Fruit fly (Drosophila melanogaster) whole organism, adult: Measurements from ENCODE around the gene eys.
A peak's percentile ranks its signal among the peaks of the same experiment; 100 is the strongest.

ENCODE experiments used
- CG11617 ChIP-seq: fragments of 200-800 bp; sonication (Bioruptor generic); optimal IDR thresholded peaks from 2 replicates; lab custom pipeline; 2017; ENCODE audit warnings: mild to moderate bottlenecking, missing biosample characterization, missing genetic modification reagents, missing genetic modification characterization
- CG12768 ChIP-seq: fragments of 200-800 bp; sonication (Bioruptor generic); optimal IDR thresholded peaks from 2 replicates; lab custom pipeline; 2017; ENCODE audit warnings: missing biosample characterization, missing genetic modification characterization, mild to moderate bottlenecking, moderate library complexity, missing genetic modification reagents
- CG14711 ChIP-seq: fragments of 200-800 bp; sonication (Bioruptor generic); optimal IDR thresholded peaks from 2 replicates; lab custom pipeline; 2018; ENCODE audit warnings: missing biosample characterization, mild to moderate bottlenecking, missing genetic modification characterization, moderate library complexity
- CG1620 ChIP-seq: fragments of 200-800 bp; sonication (Bioruptor generic); optimal IDR thresholded peaks from 2 replicates; lab custom pipeline; 2016; ENCODE audit warnings: missing biosample characterization, missing genetic modification characterization
- CG33017 ChIP-seq: fragments of 200-800 bp; sonication (Bioruptor generic); optimal IDR thresholded peaks from 2 replicates; lab custom pipeline; 2018; ENCODE audit warnings: missing biosample characterization, mild to moderate bottlenecking, missing genetic modification characterization, moderate library complexity
- CG5204 ChIP-seq: fragments of 200-800 bp; sonication (Bioruptor generic); optimal IDR thresholded peaks from 2 replicates; lab custom pipeline; 2016; ENCODE audit warnings: missing biosample characterization, missing genetic modification characterization
- CG7045 ChIP-seq: fragments of 200-800 bp; sonication (Bioruptor generic); optimal IDR thresholded peaks from 2 replicates; lab custom pipeline; 2017; ENCODE audit warnings: missing biosample characterization, mild to moderate bottlenecking, missing genetic modification characterization
- CG7101 ChIP-seq: fragments of 200-800 bp; sonication (Bioruptor generic); optimal IDR thresholded peaks from 2 replicates; lab custom pipeline; 2018; ENCODE audit warnings: missing biosample characterization, mild to moderate bottlenecking, missing genetic modification characterization, moderate library complexity
- Clk ChIP-seq: fragments of 200-800 bp; sonication (Bioruptor generic); optimal IDR thresholded peaks from 2 replicates; lab custom pipeline; 2017; ENCODE audit warnings: missing biosample characterization, missing genetic modification characterization
- Crg-1 ChIP-seq: fragments of 200-800 bp; sonication (Bioruptor generic); optimal IDR thresholded peaks from 2 replicates; lab custom pipeline; 2016; ENCODE audit warnings: missing biosample characterization, missing genetic modification characterization
- Hr96 ChIP-seq: fragments of 200-800 bp; sonication (Bioruptor generic); optimal IDR thresholded peaks from 2 replicates; lab custom pipeline; 2016; ENCODE audit warnings: missing biosample characterization, missing genetic modification characterization
- Mnt ChIP-seq: fragments of 200-800 bp; sonication (Bioruptor generic); optimal IDR thresholded peaks from 2 replicates; lab custom pipeline; 2016; ENCODE audit warnings: missing biosample characterization, mild to moderate bottlenecking, missing genetic modification characterization
- bab1 ChIP-seq: fragments of 200-800 bp; sonication (Bioruptor generic); optimal IDR thresholded peaks from 3 replicates; lab custom pipeline; 2019; ENCODE audit warnings: missing biosample characterization, mild to moderate bottlenecking, missing genetic modification characterization, moderate library complexity
- cic ChIP-seq: fragments of 200-800 bp; sonication (Bioruptor generic); optimal IDR thresholded peaks from 2 replicates; lab custom pipeline; 2017; ENCODE audit warnings: missing biosample characterization, mild to moderate bottlenecking, missing genetic modification characterization, moderate library complexity
- cnc ChIP-seq, 2 experiments: fragments of >200 bp; optimal IDR thresholded peaks; 2 replicates each; lab custom pipeline; 2017
- kay ChIP-seq: fragments of 200-800 bp; sonication (Bioruptor generic); peaks from one replicate; lab custom pipeline; 2016; ENCODE audit warnings: missing biosample characterization, missing genetic modification characterization, borderline replicate concordance
- ovo ChIP-seq: fragments of 200-800 bp; sonication (Bioruptor generic); optimal IDR thresholded peaks from 2 replicates; lab custom pipeline; 2016; ENCODE audit warnings: missing biosample characterization, missing genetic modification characterization
- pad ChIP-seq: fragments of 200-800 bp; sonication (Bioruptor generic); optimal IDR thresholded peaks from 3 replicates; lab custom pipeline; 2017; ENCODE audit warnings: missing biosample characterization, missing genetic modification characterization, mild to moderate bottlenecking, moderate library complexity, missing genetic modification reagents
- tj ChIP-seq: fragments of 200-800 bp; sonication (Bioruptor generic); optimal IDR thresholded peaks from 3 replicates; lab custom pipeline; 2017; ENCODE audit warnings: missing biosample characterization, mild to moderate bottlenecking, missing genetic modification characterization, moderate library complexity
- toe ChIP-seq: fragments of 200-800 bp; sonication (Bioruptor generic); optimal IDR thresholded peaks from 2 replicates; lab custom pipeline; 2016; ENCODE audit warnings: missing biosample characterization, missing genetic modification characterization

eys gene

DNA sequence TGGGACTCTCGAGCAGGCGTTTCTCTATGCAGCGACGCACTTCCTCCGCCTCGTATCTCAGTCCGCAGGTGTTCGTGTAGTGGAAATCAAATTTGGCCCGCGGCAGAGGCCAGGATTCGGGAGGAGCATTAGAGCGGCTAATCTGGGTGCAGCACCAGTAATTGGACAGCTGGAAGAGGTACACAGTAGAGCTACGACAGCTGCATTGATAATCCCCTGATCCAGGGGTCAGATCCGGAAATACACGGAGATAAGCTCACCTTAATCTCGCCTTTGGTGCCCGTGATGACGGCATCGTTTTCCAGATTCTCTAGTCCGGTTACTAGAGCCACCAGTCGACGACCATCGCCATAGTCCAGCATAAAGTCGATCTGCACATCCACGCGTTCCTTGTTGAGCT is 58.9 kb downstream of the eys start:
- no peak for TF ChIP-seq CG14711 (tag; lab: Kevin White, UChicago)
- peak; percentile 5 for TF ChIP-seq cic (GFP tag; lab: Kevin White, UChicago)

DNA sequence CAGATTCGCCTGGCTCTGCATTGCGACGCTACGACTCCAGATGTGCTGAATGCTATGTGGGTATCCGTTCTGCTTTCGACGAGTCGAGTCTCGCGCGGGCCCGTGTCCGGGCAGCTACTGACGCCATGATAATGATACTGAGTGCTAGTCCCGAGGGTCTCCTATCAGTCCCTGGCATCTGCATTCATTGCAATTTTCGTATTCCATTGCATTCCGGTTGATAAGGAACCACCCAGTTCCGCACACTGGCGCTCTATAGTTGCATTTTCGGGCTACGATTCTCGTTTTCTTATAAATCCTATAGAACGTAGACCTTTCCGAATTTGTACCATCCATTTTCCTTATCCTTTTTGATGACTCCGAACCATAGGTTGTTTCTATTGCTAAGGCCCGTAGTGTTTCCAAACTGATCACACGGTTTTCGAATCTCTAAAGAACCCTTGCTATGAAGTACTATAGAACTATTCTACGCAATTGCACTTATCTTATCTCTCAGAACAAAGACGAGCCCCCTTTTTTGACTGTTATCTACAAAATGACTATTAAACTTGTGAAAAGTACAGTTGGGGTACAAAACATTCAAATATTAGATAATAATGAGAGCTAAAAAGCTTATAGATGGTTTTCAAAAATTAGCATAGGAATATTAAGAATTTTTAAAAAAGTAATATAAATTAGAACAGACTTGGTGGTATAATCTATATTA is 60.1 kb downstream of the eys start, which contains the start of gene CG3597:
Gene CG3597, minus strand, starts transcription at position 119 of the 706 bp plus-strand sequence.
- TF ChIP-seq tj = peak; percentile 51
- peak; percentile 85 for TF ChIP-seq cic (GFP tag; lab: Kevin White, UChicago)
- no peak for TF ChIP-seq CG11617 (GFP tag; lab: Kevin White, UChicago)
- peak; percentile 83 for TF ChIP-seq kay (GFP tag; lab: Kevin White, UChicago)

DNA sequence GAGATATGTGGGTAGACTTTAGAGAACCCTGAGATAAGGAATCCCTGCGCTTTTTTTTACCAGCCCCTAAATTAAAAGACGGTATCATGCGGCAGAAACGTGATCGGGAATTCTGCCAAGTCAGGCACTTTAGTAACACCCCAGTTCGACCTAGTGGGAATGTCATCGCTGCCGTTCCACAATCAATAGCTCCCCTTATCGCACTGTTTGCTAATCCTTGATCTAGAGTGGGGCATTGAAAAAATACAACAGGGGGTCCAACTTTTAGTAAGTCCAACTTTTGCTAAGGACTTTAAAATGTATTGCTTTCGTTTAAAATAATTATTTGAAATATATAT is 60.6 kb downstream of the eys start:
- no peak for TF ChIP-seq CG14711 (tag; lab: Kevin White, UChicago)
- no peak for TF ChIP-seq toe (GFP tag; lab: Kevin White, UChicago)
- peak; percentile 38 to 93 for TF ChIP-seq cnc (optimal IDR thresholded peaks at IDR 0.05; lab: Kevin White, UChicago)
- TF ChIP-seq kay (GFP tag; lab: Kevin White, UChicago) = peak; percentile 65
- peak; percentile 62 for TF ChIP-seq tj

- TF ChIP-seq CG7045 (GFP tag; lab: Kevin White, UChicago) = peak; percentile 78
- peak; percentile 86 for TF ChIP-seq Crg-1 (GFP tag; lab: Kevin White, UChicago)
- TF ChIP-seq CG1620 = peak; percentile 95
- peak; percentile 96 for TF ChIP-seq Mnt (GFP tag; lab: Kevin White, UChicago)
- TF ChIP-seq CG11617 (GFP tag; lab: Kevin White, UChicago) = peak; percentile 86
- TF ChIP-seq toe (GFP tag; lab: Kevin White, UChicago) = peak; percentile 90
- peak; percentile 79 for TF ChIP-seq ovo
- peak; percentile 83 for TF ChIP-seq CG7101 (tag; lab: Kevin White, UChicago)
- peak; percentile 78 for TF ChIP-seq CG12768 (GFP tag; lab: Kevin White, UChicago)
- TF ChIP-seq tj = peak; percentile 67
- TF ChIP-seq cic (GFP tag; lab: Kevin White, UChicago) = peak; percentile 86
- TF ChIP-seq bab1 (GFP tag; lab: Kevin White, UChicago) = peak; percentile 94
- TF ChIP-seq Clk (GFP tag; lab: Kevin White, UChicago) = no peak
- TF ChIP-seq pad (GFP tag; lab: Kevin White, UChicago) = peak; percentile 62
- peak; percentile 65 for TF ChIP-seq CG14711 (tag; lab: Kevin White, UChicago)
- peak; percentile 88 for TF ChIP-seq CG5204
- peak in 1 of 2 experiments; percentile 38 for TF ChIP-seq cnc (optimal IDR thresholded peaks at IDR 0.05; lab: Kevin White, UChicago)
- no peak for TF ChIP-seq kay (GFP tag; lab: Kevin White, UChicago)
- peak; percentile 92 for TF ChIP-seq CG33017 (tag; lab: Kevin White, UChicago)
- peak; percentile 89 for TF ChIP-seq Hr96 (GFP tag; lab: Kevin White, UChicago)
Measured at dm6 chr2L:2373818-2374746, 62.6 kb downstream of the eys start, which contains the start of the genes CG3609 and CG15390. Gene CG3609, minus strand, starts transcription at chr2L:2374627. Gene CG15390, plus strand, starts transcription at chr2L:2374713.

dm6 chr2L:2375655-2376417 is 64.4 kb downstream of the eys start, which contains the start of gene Atxn7:
Gene Atxn7, plus strand, starts transcription at chr2L:2375841.
- peak; percentile 75 for TF ChIP-seq CG5204
- peak; percentile 70 for TF ChIP-seq Mnt (GFP tag; lab: Kevin White, UChicago)
- TF ChIP-seq CG7101 (tag; lab: Kevin White, UChicago) = peak; percentile 87
- TF ChIP-seq CG33017 (tag; lab: Kevin White, UChicago) = peak; percentile 76
- peak; percentile 91 for TF ChIP-seq pad (GFP tag; lab: Kevin White, UChicago)
- peak; percentile 28 for TF ChIP-seq CG12768 (GFP tag; lab: Kevin White, UChicago)
- peak; percentile 82 for TF ChIP-seq CG11617 (GFP tag; lab: Kevin White, UChicago)
- TF ChIP-seq kay (GFP tag; lab: Kevin White, UChicago) = no peak
- TF ChIP-seq toe (GFP tag; lab: Kevin White, UChicago) = peak; percentile 80
- TF ChIP-seq ovo = peak; percentile 92
- TF ChIP-seq CG7045 (GFP tag; lab: Kevin White, UChicago) = peak; percentile 74
- TF ChIP-seq Crg-1 (GFP tag; lab: Kevin White, UChicago) = peak; percentile 84
- TF ChIP-seq cnc (optimal IDR thresholded peaks at IDR 0.05; lab: Kevin White, UChicago) = no peak
- TF ChIP-seq Hr96 (GFP tag; lab: Kevin White, UChicago) = peak; percentile 80
- peak; percentile 80 for TF ChIP-seq CG1620
- peak; percentile 49 for TF ChIP-seq cic (GFP tag; lab: Kevin White, UChicago)
- TF ChIP-seq bab1 (GFP tag; lab: Kevin White, UChicago) = peak; percentile 88
- TF ChIP-seq tj = peak; percentile 49
- peak; percentile 39 for TF ChIP-seq CG14711 (tag; lab: Kevin White, UChicago)
- TF ChIP-seq Clk (GFP tag; lab: Kevin White, UChicago) = peak; percentile 12
